Worm (Caenorhabditis elegans) whole organism, L1 larva: ENCODE data around the gene otub-1.

Experiments used
- C16A3.4 ChIP-seq: fragments of 150-350 bp; optimal IDR thresholded peaks from 2 replicates; lab custom pipeline; 2014; ENCODE audit warnings: missing biosample characterization, missing genetic modification characterization
- C34B4.2 ChIP-seq: sonication (generic microtip); optimal IDR thresholded peaks from 2 replicates; lab custom pipeline; 2017; ENCODE audit warnings: mild to moderate bottlenecking, missing genetic modification characterization, missing compliant biosample characterization
- F16B12.6 ChIP-seq: fragments of 150-350 bp; optimal IDR thresholded peaks from 2 replicates; lab custom pipeline; 2014; ENCODE audit warnings: missing biosample characterization, missing genetic modification characterization
- aly-2 ChIP-seq: fragments of 150-350 bp; optimal IDR thresholded peaks from 2 replicates; lab custom pipeline; 2014; ENCODE audit warnings: missing biosample characterization, missing genetic modification characterization
- ama-1 ChIP-seq: fragments of 150-350 bp; optimal IDR thresholded peaks from 2 replicates; lab custom pipeline; 2014
- ceh-63 ChIP-seq: fragments of 200-800 bp; sonication (Bioruptor generic); optimal IDR thresholded peaks from 2 replicates; lab custom pipeline; 2018; ENCODE audit warnings: mild to moderate bottlenecking, missing genetic modification characterization, missing compliant biosample characterization
- ceh-8 ChIP-seq: fragments of 200-800 bp; sonication (Bioruptor generic); optimal IDR thresholded peaks from 2 replicates; lab custom pipeline; 2018; ENCODE audit warnings: mild to moderate bottlenecking, missing genetic modification characterization, moderate library complexity, missing compliant biosample characterization
- ceh-82 ChIP-seq, 3 experiments: fragments of 150-350 bp in 1 of 3; sonication (generic microtip) in 2 of 3; optimal IDR thresholded peaks; 2 replicates each; lab custom pipeline; 2014 to 2017; ENCODE audit warnings: missing biosample characterization in 3 of 3, missing genetic modification characterization in 3 of 3
- dpl-1 ChIP-seq, 3 experiments: fragments of 150-350 bp in 2 of 3; sonication (generic microtip) in 1 of 3; optimal IDR thresholded peaks; 2 replicates each; lab custom pipeline; 2014 to 2017; ENCODE audit warnings: missing biosample characterization in 3 of 3, missing genetic modification characterization in 3 of 3, missing genetic modification reagents in 3 of 3
- efl-1 ChIP-seq, 4 experiments: fragments of 150-350 bp; optimal IDR thresholded peaks in 3 of 4; peaks in 1 of 4; 1 replicate in 1 of 4; 2 replicates in 3 of 4; lab custom pipeline; 2014; ENCODE audit warnings: missing biosample characterization in 2 of 4, missing genetic modification characterization in 2 of 4, missing genetic modification reagents in 2 of 4
- efl-3 ChIP-seq: fragments of 200-800 bp; sonication (Bioruptor generic); optimal IDR thresholded peaks from 2 replicates; lab custom pipeline; 2018; ENCODE audit warnings: mild to moderate bottlenecking, missing genetic modification characterization, missing compliant biosample characterization
- elt-2 ChIP-seq: sonication (generic microtip); optimal IDR thresholded peaks from 2 replicates; lab custom pipeline; 2016; ENCODE audit warnings: missing genetic modification characterization, mild to moderate bottlenecking, inconsistent platforms, missing compliant biosample characterization, missing genetic modification reagents
- elt-3 ChIP-seq, 6 experiments: fragments of 150-350 bp in 1 of 6; sonication (generic microtip); optimal IDR thresholded peaks; 2 replicates each; lab custom pipeline; 2017 to 2018; ENCODE audit warnings: missing biosample characterization in 6 of 6, missing genetic modification characterization in 6 of 6, inconsistent platforms in 1 of 6
- ets-5 ChIP-seq: fragments of 200-800 bp; sonication (Bioruptor generic); IDR thresholded peaks from 2 replicates; pipeline ENCODE4 v1.3.6; 2022; ENCODE audit warnings: missing genetic modification characterization, missing compliant biosample characterization
- fkh-8 ChIP-seq: sonication (generic microtip); optimal IDR thresholded peaks from 2 replicates; lab custom pipeline; 2016; ENCODE audit warnings: mild to moderate bottlenecking, missing genetic modification characterization, missing compliant biosample characterization
- fos-1 ChIP-seq: fragments of 150-350 bp; optimal IDR thresholded peaks from 2 replicates; lab custom pipeline; 2014; ENCODE audit warnings: missing biosample characterization, missing genetic modification characterization
- grh-1 ChIP-seq: fragments of 200-800 bp; sonication (Bioruptor generic); IDR thresholded peaks from 2 replicates; pipeline ENCODE4 v1.3.6; 2022; ENCODE audit warnings: missing genetic modification reagents, missing genetic modification characterization, missing compliant biosample characterization
- hlh-4 ChIP-seq: sonication (generic microtip); optimal IDR thresholded peaks from 2 replicates; lab custom pipeline; 2016; ENCODE audit warnings: mild to moderate bottlenecking, missing genetic modification characterization, missing compliant biosample characterization
- jun-1 ChIP-seq: fragments of 150-350 bp; optimal IDR thresholded peaks from 2 replicates; lab custom pipeline; 2014; ENCODE audit warnings: missing biosample characterization, missing genetic modification reagents, missing genetic modification characterization
- lin-13 ChIP-seq: fragments of 150-350 bp; optimal IDR thresholded peaks from 2 replicates; lab custom pipeline; 2014; ENCODE audit warnings: missing biosample characterization, missing genetic modification reagents, missing genetic modification characterization
- lin-15B ChIP-seq: fragments of 150-350 bp; sonication (generic microtip); optimal IDR thresholded peaks from 3 replicates; lab custom pipeline; 2014; ENCODE audit warnings: missing biosample characterization, missing genetic modification characterization
- lin-39 ChIP-seq: fragments of 150-350 bp; optimal IDR thresholded peaks from 2 replicates; lab custom pipeline; 2014; ENCODE audit warnings: missing biosample characterization, missing genetic modification reagents, missing genetic modification characterization
- lsy-2 ChIP-seq, 2 experiments: fragments of 150-350 bp; optimal IDR thresholded peaks; 2 replicates each; lab custom pipeline; 2014; ENCODE audit warnings: missing biosample characterization in 2 of 2, missing genetic modification characterization in 2 of 2
- mef-2 ChIP-seq: fragments of 150-350 bp; optimal IDR thresholded peaks from 2 replicates; lab custom pipeline; 2014; ENCODE audit warnings: missing biosample characterization, missing genetic modification characterization
- nhr-19 ChIP-seq: fragments of 200-800 bp; sonication (Bioruptor generic); conservative IDR thresholded peaks from 2 replicates; pipeline ENCODE4 v1.3.6; 2022; ENCODE audit warnings: missing genetic modification characterization, missing compliant biosample characterization
- nhr-20 ChIP-seq: sonication (generic microtip); optimal IDR thresholded peaks from 2 replicates; lab custom pipeline; 2016; ENCODE audit warnings: mild to moderate bottlenecking, missing genetic modification characterization, missing compliant biosample characterization
- nhr-237 ChIP-seq: fragments of 150-350 bp; optimal IDR thresholded peaks from 2 replicates; lab custom pipeline; 2014; ENCODE audit warnings: missing biosample characterization, missing genetic modification characterization
- nhr-28 ChIP-seq: fragments of 150-350 bp; optimal IDR thresholded peaks from 2 replicates; lab custom pipeline; 2014; ENCODE audit warnings: missing biosample characterization, missing genetic modification characterization
- nhr-47 ChIP-seq: sonication (generic microtip); optimal IDR thresholded peaks from 2 replicates; lab custom pipeline; 2016; ENCODE audit warnings: mild to moderate bottlenecking, missing genetic modification characterization, moderate library complexity, missing compliant biosample characterization
- nhr-71 ChIP-seq: sonication (generic microtip); optimal IDR thresholded peaks from 2 replicates; lab custom pipeline; 2016; ENCODE audit warnings: mild to moderate bottlenecking, missing genetic modification characterization, moderate library complexity, missing compliant biosample characterization
- nhr-84 ChIP-seq: sonication (generic microtip); optimal IDR thresholded peaks from 2 replicates; lab custom pipeline; 2017; ENCODE audit warnings: missing biosample characterization, missing genetic modification characterization
- nhr-85 ChIP-seq: sonication (generic microtip); peaks from one replicate; lab custom pipeline; 2016; ENCODE audit warnings: missing genetic modification characterization, inconsistent platforms, missing compliant biosample characterization
- pax-3 ChIP-seq: fragments of 200-800 bp; sonication (Bioruptor generic); optimal IDR thresholded peaks from 2 replicates; lab custom pipeline; 2018; ENCODE audit warnings: mild to moderate bottlenecking, missing genetic modification characterization, moderate library complexity, missing compliant biosample characterization
- pqm-1 ChIP-seq: sonication (generic microtip); optimal IDR thresholded peaks from 3 replicates; lab custom pipeline; 2017; ENCODE audit warnings: missing biosample characterization, missing genetic modification characterization
- rnt-1 ChIP-seq: sonication (generic microtip); optimal IDR thresholded peaks from 2 replicates; lab custom pipeline; 2016; ENCODE audit warnings: mild to moderate bottlenecking, missing genetic modification characterization, moderate library complexity, missing compliant biosample characterization
- skn-1 ChIP-seq: fragments of 150-350 bp; optimal IDR thresholded peaks from 2 replicates; lab custom pipeline; 2014; ENCODE audit warnings: missing biosample characterization, missing genetic modification characterization
- snu-23 ChIP-seq: sonication (generic microtip); optimal IDR thresholded peaks from 2 replicates; lab custom pipeline; 2016; ENCODE audit warnings: missing genetic modification characterization, missing compliant biosample characterization
- sptf-1 ChIP-seq: fragments of 150-350 bp; optimal IDR thresholded peaks from 2 replicates; lab custom pipeline; 2014; ENCODE audit warnings: missing biosample characterization, missing genetic modification characterization
- swsn-7 ChIP-seq: sonication (generic microtip); optimal IDR thresholded peaks from 2 replicates; lab custom pipeline; 2016; ENCODE audit warnings: missing genetic modification characterization, missing compliant biosample characterization
- tlp-1 ChIP-seq: fragments of 150-350 bp; optimal IDR thresholded peaks from 2 replicates; lab custom pipeline; 2014; ENCODE audit warnings: missing biosample characterization, missing genetic modification characterization
- unc-30 ChIP-seq: sonication (generic microtip); optimal IDR thresholded peaks from 2 replicates; lab custom pipeline; 2017; ENCODE audit warnings: missing biosample characterization, missing genetic modification characterization
- unc-86 ChIP-seq: sonication (generic microtip); optimal IDR thresholded peaks from 2 replicates; lab custom pipeline; 2016; ENCODE audit warnings: missing genetic modification characterization, missing compliant biosample characterization
- vab-15 ChIP-seq: sonication (generic microtip); optimal IDR thresholded peaks from 2 replicates; lab custom pipeline; 2017; ENCODE audit warnings: missing genotype, mild to moderate bottlenecking, missing genetic modification characterization, missing compliant biosample characterization
- xbp-1 ChIP-seq: sonication (generic microtip); optimal IDR thresholded peaks from 2 replicates; lab custom pipeline; 2016; ENCODE audit warnings: missing genetic modification characterization, missing compliant biosample characterization
- zag-1 ChIP-seq: fragments of 150-350 bp; optimal IDR thresholded peaks from 2 replicates; lab custom pipeline; 2014; ENCODE audit warnings: missing biosample characterization, missing genetic modification characterization
- zip-4 ChIP-seq: fragments of 200-800 bp; sonication (Bioruptor generic); optimal IDR thresholded peaks from 2 replicates; lab custom pipeline; 2018; ENCODE audit warnings: mild to moderate bottlenecking, missing genetic modification characterization, moderate library complexity, missing compliant biosample characterization

otub-1 gene

ce11 chrV:15082291-15082690 is 16.2 kb downstream of the otub-1 start, which contains the start of the genes C01G10.10 and C01G10.9 (continued):
- TF ChIP-seq unc-30: no peak
- no peak for TF ChIP-seq fos-1 (tag; lab: Kevin White, UChicago)
- peak; percentile 80 for TF ChIP-seq hlh-4 (tag; lab: Kevin White, UChicago)

ce11 chrV:15083659-15084058 is 17.6 kb downstream of the otub-1 start:
- TF ChIP-seq aly-2 (peak; percentile 84), C16A3.4 (no peak), nhr-19 (GFP tag; lab: Robert Waterston, UW) (peak; percentile 16; the same call in 1 of the 2 replicates), nhr-47 (no peak), zag-1 (tag; lab: Kevin White, UChicago) (no peak), efl-3 (GFP tag; lab: Kevin White, UChicago) (no peak), jun-1 (tag; lab: Kevin White, UChicago) (no peak), rnt-1 (tag; lab: Kevin White, UChicago) (peak; percentile 18), ceh-82 (tag; optimal IDR thresholded peaks at IDR 0.05; lab: Kevin White, UChicago) (no peak), unc-86 (tag; lab: Kevin White, UChicago) (no peak), nhr-71 (tag; lab: Kevin White, UChicago) (peak; percentile 44), nhr-85 (tag; lab: Kevin White, UChicago) (no peak), pax-3 (tag; lab: Kevin White, UChicago) (peak; percentile 30), dpl-1 (GFP tag; optimal IDR thresholded peaks at IDR 0.05; lab: Kevin White, UChicago) (no peak), ceh-8 (GFP tag; lab: Kevin White, UChicago) (no peak), hlh-4 (tag; lab: Kevin White, UChicago) (no peak), ama-1 (peak; percentile 93), lin-13 (GFP tag; lab: Kevin White, UChicago) (no peak), ets-5 (GFP tag; lab: Robert Waterston, UW) (no peak), nhr-28 (tag; lab: Kevin White, UChicago) (no peak), efl-1 (optimal IDR thresholded peaks at IDR 0.05; lab: Kevin White, UChicago) (no peak), efl-1 (GFP tag; optimal IDR thresholded peaks at IDR 0.05 in 1 of 2; lab: Kevin White, UChicago) (peak in 1 of 2 experiments; percentile 81), grh-1 (no peak), fkh-8 (tag; lab: Kevin White, UChicago) (no peak), snu-23 (GFP tag; lab: Kevin White, UChicago) (peak; percentile 19), nhr-20 (tag; lab: Kevin White, UChicago) (peak; percentile 6), lsy-2 (tag; optimal IDR thresholded peaks at IDR 0.05; lab: Kevin White, UChicago) (peak in 1 of 2 experiments; percentile 19), elt-3 (tag; optimal IDR thresholded peaks at IDR 0.05; lab: Kevin White, UChicago) (no peak), ceh-63 (GFP tag; lab: Kevin White, UChicago) (peak; percentile 48)

ce11 chrV:15085335-15085800 is 19.3 kb downstream of the otub-1 start, which contains the start of the genes ahsa-1 and C01G10.7:
ahsa-1 (minus strand) TSS chrV:15085385.
C01G10.7 (plus strand) TSS chrV:15085747.
- peak; percentile 99 for TF ChIP-seq rnt-1 (tag; lab: Kevin White, UChicago)
- peak; percentile 88 for TF ChIP-seq lin-13 (GFP tag; lab: Kevin White, UChicago)
- TF ChIP-seq pqm-1: no peak
- TF ChIP-seq efl-1 (optimal IDR thresholded peaks at IDR 0.05; lab: Kevin White, UChicago): peak; percentile 84 to 85
- TF ChIP-seq efl-1 (GFP tag; optimal IDR thresholded peaks at IDR 0.05 in 1 of 2; lab: Kevin White, UChicago): peak; percentile 83 to 97
- TF ChIP-seq pax-3 (tag; lab: Kevin White, UChicago): peak; percentile 99
- TF ChIP-seq nhr-85 (tag; lab: Kevin White, UChicago): peak; percentile 97
- TF ChIP-seq unc-30: no peak
- peak; percentile 54 for TF ChIP-seq zag-1 (tag; lab: Kevin White, UChicago)
- peak; percentile 69 for TF ChIP-seq elt-2 (tag; lab: Kevin White, UChicago)
- no peak for TF ChIP-seq sptf-1 (tag; lab: Kevin White, UChicago)
- peak; percentile 75 for TF ChIP-seq lin-39 (tag; lab: Kevin White, UChicago)
- no peak for TF ChIP-seq ets-5 (GFP tag; lab: Robert Waterston, UW)
- TF ChIP-seq fkh-8 (tag; lab: Kevin White, UChicago): peak; percentile 92
- peak; percentile 99 for TF ChIP-seq lin-15B
- peak; percentile 87 for TF ChIP-seq xbp-1 (tag; lab: Kevin White, UChicago)
- TF ChIP-seq elt-3 (tag; optimal IDR thresholded peaks at IDR 0.05; lab: Kevin White, UChicago): peak in 4 of 6 experiments; percentile 67 to 90 (median 83)
- TF ChIP-seq skn-1 (tag; lab: Kevin White, UChicago): peak; percentile 74
- TF ChIP-seq zip-4 (GFP tag; lab: Kevin White, UChicago): peak; percentile 33
- peak; percentile 96 for TF ChIP-seq nhr-71 (tag; lab: Kevin White, UChicago)
- TF ChIP-seq snu-23 (GFP tag; lab: Kevin White, UChicago): peak; percentile 95
- TF ChIP-seq tlp-1 (tag; lab: Kevin White, UChicago): no peak
- peak; percentile 90 for TF ChIP-seq swsn-7 (tag; lab: Kevin White, UChicago)
- peak; percentile 93 for TF ChIP-seq vab-15
- TF ChIP-seq ceh-8 (GFP tag; lab: Kevin White, UChicago): peak; percentile 58
- no peak for TF ChIP-seq nhr-84 (tag; lab: Kevin White, UChicago)
- peak; percentile 48 for TF ChIP-seq F16B12.6
- TF ChIP-seq C34B4.2 (tag; lab: Kevin White, UChicago): no peak
- peak; percentile 83 to 91 (median 87) for TF ChIP-seq ceh-82 (tag; optimal IDR thresholded peaks at IDR 0.05; lab: Kevin White, UChicago)
- no peak for TF ChIP-seq mef-2 (tag; lab: Kevin White, UChicago)
- peak; percentile 94 for TF ChIP-seq nhr-47
- peak; percentile 85 for TF ChIP-seq unc-86 (tag; lab: Kevin White, UChicago)
- TF ChIP-seq hlh-4 (tag; lab: Kevin White, UChicago): peak; percentile 34
- TF ChIP-seq nhr-237: peak; percentile 77
